Worm (Caenorhabditis elegans): ENCODE measurements around the gene srh-136.

srh-136 gene

ce11 chrV:16494359-16494758 lies 3.0 kb downstream of the srh-136 start, which contains the start of gene comt-2:
Gene comt-2 (minus strand): TSS chrV:16494489.
- TF ChIP-seq pes-1 (GFP tag; IDR thresholded peaks at IDR 0.05) (no peak), ceh-13 (GFP tag; optimal IDR thresholded peaks at IDR 0.05) (no peak), tbx-11 (GFP tag; IDR thresholded peaks at IDR 0.05) (no peak)

- TF ChIP-seq tra-4 (tag; optimal IDR thresholded peaks at IDR 0.05) (no peak), ama-1 (optimal IDR thresholded peaks at IDR 0.05) (no peak), pes-1 (GFP tag; IDR thresholded peaks at IDR 0.05) (no peak), F13C5.2 (tag; optimal IDR thresholded peaks at IDR 0.05) (no peak), hmbx-1 (tag; optimal IDR thresholded peaks at IDR 0.05) (no peak), flt-1 (GFP tag; IDR thresholded peaks at IDR 0.05) (no peak)
Measured at ce11 chrV:16488172-16488571, 9.2 kb downstream of the srh-136 start, which contains the start of gene sqst-4. Gene sqst-4 (plus strand): TSS chrV:16488472.

ce11 chrV:16487474-16487873 lies 9.9 kb downstream of the srh-136 start, which contains the start of gene Y32B12A.5:
Gene Y32B12A.5 (minus strand): TSS chrV:16487574.
- TF ChIP-seq pes-1 (GFP tag; IDR thresholded peaks at IDR 0.05) (no peak), hmg-4 (GFP tag; optimal IDR thresholded peaks at IDR 0.05) (no peak), tbx-11 (GFP tag; IDR thresholded peaks at IDR 0.05) (no peak), flt-1 (GFP tag; IDR thresholded peaks at IDR 0.05) (no peak), ceh-36 (tag; optimal IDR thresholded peaks at IDR 0.05) (no peak), aly-1 (tag; optimal IDR thresholded peaks at IDR 0.05) (no peak), B0310.2 (tag; optimal IDR thresholded peaks at IDR 0.05) (no peak), hnd-1 (tag; optimal IDR thresholded peaks at IDR 0.05) (no peak), ets-7 (tag; optimal IDR thresholded peaks at IDR 0.05) (no peak), ceh-13 (GFP tag; optimal IDR thresholded peaks at IDR 0.05) (no peak), sea-1 (GFP tag; conservative IDR thresholded peaks at IDR 0.05) (no peak), scrt-1 (GFP tag; IDR thresholded peaks at IDR 0.05) (no peak), hmbx-1 (tag; optimal IDR thresholded peaks at IDR 0.05) (no peak), tra-4 (tag; optimal IDR thresholded peaks at IDR 0.05) (no peak), tbx-37 (GFP tag; conservative IDR thresholded peaks at IDR 0.05) (no peak), F13C5.2 (tag; optimal IDR thresholded peaks at IDR 0.05) (no peak), ama-1 (optimal IDR thresholded peaks at IDR 0.05) (no peak)

- TF ChIP-seq aly-1 (tag; optimal IDR thresholded peaks at IDR 0.05) (no peak), ets-7 (tag; optimal IDR thresholded peaks at IDR 0.05) (no peak), scrt-1 (GFP tag; IDR thresholded peaks at IDR 0.05) (no peak), sea-1 (GFP tag; conservative IDR thresholded peaks at IDR 0.05) (no peak), hmg-4 (GFP tag; optimal IDR thresholded peaks at IDR 0.05) (no peak), ama-1 (optimal IDR thresholded peaks at IDR 0.05) (no peak), ceh-36 (tag; optimal IDR thresholded peaks at IDR 0.05) (no peak), hmbx-1 (tag; optimal IDR thresholded peaks at IDR 0.05) (no peak), ceh-13 (GFP tag; optimal IDR thresholded peaks at IDR 0.05) (no peak), F13C5.2 (tag; optimal IDR thresholded peaks at IDR 0.05) (no peak), B0310.2 (tag; optimal IDR thresholded peaks at IDR 0.05) (no peak), tra-4 (tag; optimal IDR thresholded peaks at IDR 0.05) (no peak), tbx-11 (GFP tag; IDR thresholded peaks at IDR 0.05) (no peak), pes-1 (GFP tag; IDR thresholded peaks at IDR 0.05) (no peak), flt-1 (GFP tag; IDR thresholded peaks at IDR 0.05) (no peak), hnd-1 (tag; optimal IDR thresholded peaks at IDR 0.05) (no peak)
Measured at ce11 chrV:16483681-16484080, 13.7 kb downstream of the srh-136 start, which contains the start of gene srh-139. Gene srh-139 (plus strand): TSS chrV:16483981.

- TF ChIP-seq ets-7 (tag; optimal IDR thresholded peaks at IDR 0.05), result no peak
Measured at ce11 chrV:16483044-16483443, 14.4 kb downstream of the srh-136 start, which contains the start of gene F57E7.2. Gene F57E7.2 (minus strand): TSS chrV:16483144.

- no peak for TF ChIP-seq B0310.2 (tag; optimal IDR thresholded peaks at IDR 0.05)
- TF ChIP-seq hmg-4 (GFP tag; optimal IDR thresholded peaks at IDR 0.05), result no peak
- no peak for TF ChIP-seq hmbx-1 (tag; optimal IDR thresholded peaks at IDR 0.05)
- TF ChIP-seq ceh-36 (tag; optimal IDR thresholded peaks at IDR 0.05), result no peak
- no peak for TF ChIP-seq flt-1 (GFP tag; IDR thresholded peaks at IDR 0.05)
- TF ChIP-seq hnd-1 (tag; optimal IDR thresholded peaks at IDR 0.05), result no peak
- no peak for TF ChIP-seq aly-1 (tag; optimal IDR thresholded peaks at IDR 0.05)
- TF ChIP-seq ets-7 (tag; optimal IDR thresholded peaks at IDR 0.05), result no peak
Measured at ce11 chrV:16480919-16481630, 16.3 kb downstream of the srh-136 start, which contains the start of the genes F57E7.4 and spig-6. Gene F57E7.4 (minus strand): TSS chrV:16481019. Gene spig-6 (plus strand): TSS chrV:16481580.

- no peak for TF ChIP-seq F13C5.2 (tag; optimal IDR thresholded peaks at IDR 0.05)
- TF ChIP-seq ceh-36 (tag; optimal IDR thresholded peaks at IDR 0.05), result no peak
- no peak for TF ChIP-seq tbx-37 (GFP tag; conservative IDR thresholded peaks at IDR 0.05)
- no peak for TF ChIP-seq flt-1 (GFP tag; IDR thresholded peaks at IDR 0.05)
- TF ChIP-seq tbx-11 (GFP tag; IDR thresholded peaks at IDR 0.05), result no peak
- TF ChIP-seq sea-1 (GFP tag; conservative IDR thresholded peaks at IDR 0.05), result no peak
- TF ChIP-seq B0310.2 (tag; optimal IDR thresholded peaks at IDR 0.05), result no peak
- no peak for TF ChIP-seq tra-4 (tag; optimal IDR thresholded peaks at IDR 0.05)
- no peak for TF ChIP-seq ceh-13 (GFP tag; optimal IDR thresholded peaks at IDR 0.05)
- no peak for TF ChIP-seq hmg-4 (GFP tag; optimal IDR thresholded peaks at IDR 0.05)
- TF ChIP-seq hnd-1 (tag; optimal IDR thresholded peaks at IDR 0.05), result no peak
- no peak for TF ChIP-seq hmbx-1 (tag; optimal IDR thresholded peaks at IDR 0.05)
- TF ChIP-seq scrt-1 (GFP tag; IDR thresholded peaks at IDR 0.05), result no peak
- no peak for TF ChIP-seq ama-1 (optimal IDR thresholded peaks at IDR 0.05)
- no peak for TF ChIP-seq pes-1 (GFP tag; IDR thresholded peaks at IDR 0.05)
- no peak for TF ChIP-seq aly-1 (tag; optimal IDR thresholded peaks at IDR 0.05)
- no peak for TF ChIP-seq ets-7 (tag; optimal IDR thresholded peaks at IDR 0.05)
Measured at ce11 chrV:16479275-16479674, 18.1 kb downstream of the srh-136 start, which contains the start of gene T08G3.11. Gene T08G3.11 (minus strand): TSS chrV:16479375.

Data from whole organism, early embryonic.